Fruit fly (Drosophila melanogaster): ENCODE data around the gene CG43886.

dm6 chr3L:8180464-8181137 is 21.0 kb upstream of the CG43886 start, which contains the start of the genes mthl7 and Uxs:
- TF ChIP-seq CG32121 (GFP tag; IDR thresholded peaks at IDR 0.05) (no peak), CG9948 (tag; optimal IDR thresholded peaks at IDR 0.05) (no peak), CG8159 (tag; optimal IDR thresholded peaks at IDR 0.05) (no peak), CG14655 (GFP tag; optimal IDR thresholded peaks at IDR 0.05) (no peak), Pif1A (GFP tag; optimal IDR thresholded peaks at IDR 0.05) (no peak), CG12605 (GFP tag; IDR thresholded peaks at IDR 0.05) (no peak), CG34367 (tag; optimal IDR thresholded peaks at IDR 0.05) (no peak), EcR (GFP tag; optimal IDR thresholded peaks at IDR 0.05) (no peak), Pif1B (GFP tag; optimal IDR thresholded peaks at IDR 0.05) (no peak), D1 (tag; optimal IDR thresholded peaks at IDR 0.05) (no peak), CG15710 (tag; optimal IDR thresholded peaks at IDR 0.05) (no peak), CG10348 (GFP tag; IDR thresholded peaks at IDR 0.05) (no peak), fd96Ca (GFP tag; IDR thresholded peaks at IDR 0.05) (no peak)
